Worm (Caenorhabditis elegans) whole organism, midembryonic: ENCODE measurements around the gene skr-20.
A peak's percentile ranks its signal among the peaks of the same experiment; 100 is the strongest.

Experiments used
- T22C8.4 ChIP-seq: fragments of 200-800 bp; sonication (Bioruptor generic); IDR thresholded peaks from 2 replicates; pipeline ENCODE4 v1.3.6; 2022; ENCODE audit warnings: missing genetic modification characterization, missing compliant biosample characterization
- cog-1 ChIP-seq: sonication (generic microtip); optimal IDR thresholded peaks from 2 replicates; lab custom pipeline; 2016; ENCODE audit warnings: missing genetic modification characterization, missing compliant biosample characterization
- flt-1 ChIP-seq: fragments of 200-800 bp; sonication (Bioruptor generic); IDR thresholded peaks from 2 replicates; pipeline ENCODE4 v1.3.6; 2022; ENCODE audit warnings: missing genetic modification characterization, missing compliant biosample characterization
- klf-2 ChIP-seq: fragments of 200-800 bp; sonication (Bioruptor generic); conservative IDR thresholded peaks from 2 replicates; pipeline ENCODE4 v1.3.6; 2022; ENCODE audit warnings: missing genetic modification reagents, missing genetic modification characterization, missing compliant biosample characterization
- med-1 ChIP-seq: sonication (generic microtip); optimal IDR thresholded peaks from 2 replicates; lab custom pipeline; 2017; ENCODE audit warnings: missing genetic modification characterization, mild to moderate bottlenecking, missing compliant biosample characterization, antibody characterized with exemption, missing genetic modification reagents; ENCODE audit not compliant: insufficient read depth
- ref-1 ChIP-seq: fragments of 200-800 bp; sonication (Bioruptor generic); conservative IDR thresholded peaks from 2 replicates; pipeline ENCODE4 v1.3.6; 2022; ENCODE audit warnings: missing genetic modification reagents, missing genetic modification characterization, missing compliant biosample characterization
- tab-1 ChIP-seq: fragments of 200-800 bp; sonication (Bioruptor generic); IDR thresholded peaks from 2 replicates; pipeline ENCODE4 v1.3.6; 2022; ENCODE audit warnings: missing genetic modification characterization, missing compliant biosample characterization
- ztf-23 ChIP-seq: fragments of 200-800 bp; sonication (Bioruptor generic); IDR thresholded peaks from 2 replicates; pipeline ENCODE4 v1.3.6; 2022; ENCODE audit warnings: missing genetic modification reagents, missing genetic modification characterization, missing compliant biosample characterization
- ztf-29 ChIP-seq: fragments of 200-800 bp; sonication (Bioruptor generic); IDR thresholded peaks from 2 replicates; pipeline ENCODE4 v1.3.6; 2022; ENCODE audit warnings: missing genetic modification reagents, missing genetic modification characterization, missing compliant biosample characterization

Gene skr-20

ce11 chrX:13227778-13228177, 4.4 kb upstream of the skr-20 start:
- TF ChIP-seq T22C8.4 (GFP tag; lab: Robert Waterston, UW) (no peak), ref-1 (GFP tag; lab: Robert Waterston, UW) (no peak), flt-1 (no peak), ztf-23 (GFP tag; lab: Robert Waterston, UW) (no peak), tab-1 (GFP tag; lab: Robert Waterston, UW) (no peak), cog-1 (no peak), med-1 (GFP tag; lab: Kevin White, UChicago) (no peak), ztf-29 (no peak)

- TF ChIP-seq T22C8.4 (GFP tag; lab: Robert Waterston, UW) (peak; percentile 87), cog-1 (peak; percentile 35), klf-2 (GFP tag; lab: Robert Waterston, UW) (no peak), ztf-23 (GFP tag; lab: Robert Waterston, UW) (no peak)
Observed at ce11 chrX:13226614-13227096, 3.3 kb upstream of the skr-20 start, which contains the start of gene skr-21. skr-21 (minus strand) TSS chrX:13226664.

- TF ChIP-seq cog-1 (peak; percentile 17), klf-2 (GFP tag; lab: Robert Waterston, UW) (no peak), ref-1 (GFP tag; lab: Robert Waterston, UW) (no peak)
Observed at ce11 chrX:13225111-13225905, 2.0 kb upstream of the skr-20 start.

ce11 chrX:13224608-13225007, 1.3 kb upstream of the skr-20 start, which contains the start of gene skr-19:
skr-19 (minus strand) TSS chrX:13224708.
- TF ChIP-seq ztf-23 (GFP tag; lab: Robert Waterston, UW) (no peak), T22C8.4 (GFP tag; lab: Robert Waterston, UW) (no peak), tab-1 (GFP tag; lab: Robert Waterston, UW) (no peak), klf-2 (GFP tag; lab: Robert Waterston, UW) (no peak), flt-1 (no peak), ref-1 (GFP tag; lab: Robert Waterston, UW) (no peak), med-1 (GFP tag; lab: Kevin White, UChicago) (no peak), cog-1 (no peak), ztf-29 (no peak)

- TF ChIP-seq ztf-29 (no peak), ztf-23 (GFP tag; lab: Robert Waterston, UW) (no peak), tab-1 (GFP tag; lab: Robert Waterston, UW) (no peak), T22C8.4 (GFP tag; lab: Robert Waterston, UW) (no peak), med-1 (GFP tag; lab: Kevin White, UChicago) (no peak), ref-1 (GFP tag; lab: Robert Waterston, UW) (no peak), klf-2 (GFP tag; lab: Robert Waterston, UW) (no peak), cog-1 (no peak), flt-1 (no peak)
Observed at ce11 chrX:13221357-13221756, 2.0 kb downstream of the skr-20 start, which contains the start of gene asp-4. asp-4 (minus strand) TSS chrX:13221462.

ce11 chrX:13220609-13221008, 2.7 kb downstream of the skr-20 start:
- no peak for TF ChIP-seq cog-1
- TF ChIP-seq flt-1: no peak
- TF ChIP-seq klf-2 (GFP tag; lab: Robert Waterston, UW): no peak
- TF ChIP-seq ref-1 (GFP tag; lab: Robert Waterston, UW): no peak
- no peak for TF ChIP-seq ztf-29
- no peak for TF ChIP-seq med-1 (GFP tag; lab: Kevin White, UChicago)
- TF ChIP-seq ztf-23 (GFP tag; lab: Robert Waterston, UW): no peak
- no peak for TF ChIP-seq T22C8.4 (GFP tag; lab: Robert Waterston, UW)
- no peak for TF ChIP-seq tab-1 (GFP tag; lab: Robert Waterston, UW)

ce11 chrX:13217940-13218339, 5.4 kb downstream of the skr-20 start:
- TF ChIP-seq flt-1: no peak
- no peak for TF ChIP-seq klf-2 (GFP tag; lab: Robert Waterston, UW)
- no peak for TF ChIP-seq ztf-29
- no peak for TF ChIP-seq T22C8.4 (GFP tag; lab: Robert Waterston, UW)
- no peak for TF ChIP-seq cog-1
- no peak for TF ChIP-seq tab-1 (GFP tag; lab: Robert Waterston, UW)
- TF ChIP-seq med-1 (GFP tag; lab: Kevin White, UChicago): no peak
- no peak for TF ChIP-seq ztf-23 (GFP tag; lab: Robert Waterston, UW)
- TF ChIP-seq ref-1 (GFP tag; lab: Robert Waterston, UW): no peak

- TF ChIP-seq flt-1 (no peak), cog-1 (no peak), ztf-23 (GFP tag; lab: Robert Waterston, UW) (no peak), med-1 (GFP tag; lab: Kevin White, UChicago) (no peak), ztf-29 (no peak), tab-1 (GFP tag; lab: Robert Waterston, UW) (no peak), klf-2 (GFP tag; lab: Robert Waterston, UW) (no peak), ref-1 (GFP tag; lab: Robert Waterston, UW) (no peak), T22C8.4 (GFP tag; lab: Robert Waterston, UW) (no peak)
Observed at ce11 chrX:13216802-13217201, 6.5 kb downstream of the skr-20 start, which contains the start of gene R12H7.4. R12H7.4 (plus strand) TSS chrX:13217102.

ce11 chrX:13212528-13212927, 10.8 kb downstream of the skr-20 start:
- TF ChIP-seq med-1 (GFP tag; lab: Kevin White, UChicago): no peak
- TF ChIP-seq T22C8.4 (GFP tag; lab: Robert Waterston, UW): no peak
- no peak for TF ChIP-seq ztf-29
- no peak for TF ChIP-seq tab-1 (GFP tag; lab: Robert Waterston, UW)
- TF ChIP-seq ztf-23 (GFP tag; lab: Robert Waterston, UW): no peak
- TF ChIP-seq flt-1: no peak
- no peak for TF ChIP-seq cog-1
- TF ChIP-seq ref-1 (GFP tag; lab: Robert Waterston, UW): no peak
- no peak for TF ChIP-seq klf-2 (GFP tag; lab: Robert Waterston, UW)
